Fruit fly (Drosophila melanogaster) whole organism, embryonic: Measurements from ENCODE around the gene Rpp20.
A peak's percentile ranks its signal among the peaks of the same experiment; 100 is the strongest.

Experiments used
- Adf1 ChIP-seq: fragments of 200-800 bp; sonication (Bioruptor generic); IDR thresholded peaks from 2 replicates; pipeline ENCODE4 v1.3.6; 2022; ENCODE audit warnings: missing biosample characterization, missing genetic modification characterization
- Atf-2 ChIP-seq: fragments of 200-800 bp; sonication (Bioruptor generic); optimal IDR thresholded peaks from 2 replicates; lab custom pipeline; 2016; ENCODE audit warnings: missing biosample characterization, missing genetic modification characterization
- CG10147 ChIP-seq: fragments of 200-800 bp; sonication (Bioruptor generic); optimal IDR thresholded peaks from 2 replicates; lab custom pipeline; 2019; ENCODE audit warnings: missing biosample characterization, mild to moderate bottlenecking, missing genetic modification characterization, moderate library complexity
- CG10267 ChIP-seq: fragments of 200-800 bp; sonication (Bioruptor generic); optimal IDR thresholded peaks from 2 replicates; lab custom pipeline; 2018; ENCODE audit warnings: missing biosample characterization, mild to moderate bottlenecking, missing genetic modification characterization, moderate library complexity
- CG10462 ChIP-seq: fragments of 200-800 bp; sonication (Bioruptor generic); optimal IDR thresholded peaks from 2 replicates; lab custom pipeline; 2016; ENCODE audit warnings: missing biosample characterization, missing genetic modification characterization
- CG11504 ChIP-seq: fragments of 200-800 bp; sonication (Bioruptor generic); optimal IDR thresholded peaks from 3 replicates; lab custom pipeline; 2019; ENCODE audit warnings: missing biosample characterization, mild to moderate bottlenecking, missing genetic modification characterization, moderate library complexity
- CG12071 ChIP-seq: fragments of 200-800 bp; sonication (Bioruptor generic); optimal IDR thresholded peaks from 3 replicates; lab custom pipeline; 2018; ENCODE audit warnings: missing biosample characterization, mild to moderate bottlenecking, missing genetic modification characterization
- CG12104 ChIP-seq: fragments of 200-800 bp; sonication (Bioruptor generic); optimal IDR thresholded peaks from 3 replicates; lab custom pipeline; 2016; ENCODE audit warnings: missing biosample characterization, missing genetic modification characterization
- CG12219 ChIP-seq: fragments of 200-800 bp; sonication (Bioruptor generic); optimal IDR thresholded peaks from 3 replicates; lab custom pipeline; 2018; ENCODE audit warnings: missing biosample characterization, mild to moderate bottlenecking, missing genetic modification characterization
- CG12744 ChIP-seq: fragments of 200-800 bp; sonication (Bioruptor generic); optimal IDR thresholded peaks from 2 replicates; lab custom pipeline; 2016; ENCODE audit warnings: missing biosample characterization, missing genetic modification characterization
- CG13775 ChIP-seq: fragments of 200-800 bp; sonication (Bioruptor generic); optimal IDR thresholded peaks from 3 replicates; lab custom pipeline; 2017; ENCODE audit warnings: missing biosample characterization, mild to moderate bottlenecking, missing genetic modification characterization
- CG14441 ChIP-seq: fragments of 200-800 bp; sonication (Bioruptor generic); IDR thresholded peaks from 2 replicates; pipeline ENCODE4 v1.3.6; 2022; ENCODE audit warnings: missing biosample characterization, missing genetic modification characterization
- CG14710 ChIP-seq: fragments of 200-800 bp; sonication (Bioruptor generic); optimal IDR thresholded peaks from 3 replicates; lab custom pipeline; 2019; ENCODE audit warnings: missing biosample characterization, mild to moderate bottlenecking, missing genetic modification characterization, moderate library complexity
- CG15073 ChIP-seq: fragments of 200-800 bp; sonication (Bioruptor generic); optimal IDR thresholded peaks from 2 replicates; lab custom pipeline; 2016; ENCODE audit warnings: missing biosample characterization, missing genetic modification characterization
- CG17328 ChIP-seq: fragments of 200-800 bp; sonication (Bioruptor generic); IDR thresholded peaks from 2 replicates; pipeline ENCODE4 v1.3.6; 2022; ENCODE audit warnings: missing biosample characterization, missing genetic modification characterization
- CG17359 ChIP-seq: fragments of 200-800 bp; sonication (Bioruptor generic); optimal IDR thresholded peaks from 3 replicates; lab custom pipeline; 2018; ENCODE audit warnings: missing biosample characterization, mild to moderate bottlenecking, missing genetic modification characterization, moderate library complexity
- CG17829 ChIP-seq: fragments of 200-800 bp; optimal IDR thresholded peaks from 2 replicates; lab custom pipeline; 2019; ENCODE audit warnings: missing biosample characterization, mild to moderate bottlenecking, missing genetic modification characterization, moderate library complexity
- CG18011 ChIP-seq: fragments of 200-800 bp; sonication (Bioruptor generic); optimal IDR thresholded peaks from 2 replicates; lab custom pipeline; 2017; ENCODE audit warnings: missing biosample characterization, missing genetic modification characterization, mild to moderate bottlenecking, moderate library complexity, missing genotype
- CG2120 ChIP-seq: fragments of 200-800 bp; sonication (Bioruptor generic); optimal IDR thresholded peaks from 3 replicates; lab custom pipeline; 2016; ENCODE audit warnings: missing biosample characterization, missing genetic modification characterization
- CG2129 ChIP-seq: fragments of 200-800 bp; sonication (Bioruptor generic); IDR thresholded peaks from 2 replicates; pipeline ENCODE4 v1.3.6; 2022; ENCODE audit warnings: missing biosample characterization, missing genetic modification characterization; ENCODE audit not compliant: partially characterized antibody
- CG6175 ChIP-seq: fragments of 200-800 bp; sonication (Bioruptor generic); IDR thresholded peaks from 3 replicates; pipeline ENCODE4 v1.3.6; 2022; ENCODE audit warnings: missing biosample characterization, missing genetic modification characterization
- CG6654 ChIP-seq: fragments of 200-800 bp; sonication (Bioruptor generic); optimal IDR thresholded peaks from 2 replicates; lab custom pipeline; 2017; ENCODE audit warnings: missing biosample characterization, mild to moderate bottlenecking, missing genetic modification characterization
- CG6791 ChIP-seq: fragments of 200-800 bp; sonication (Bioruptor generic); IDR thresholded peaks from 3 replicates; pipeline ENCODE4 v1.3.6; 2022; ENCODE audit warnings: missing biosample characterization, missing genetic modification characterization; ENCODE audit not compliant: partially characterized antibody
- CG7271 ChIP-seq: fragments of 200-800 bp; sonication (Bioruptor generic); optimal IDR thresholded peaks from 2 replicates; lab custom pipeline; 2018; ENCODE audit warnings: missing biosample characterization, mild to moderate bottlenecking, missing genetic modification characterization, moderate library complexity
- CG7928 ChIP-seq: fragments of 200-800 bp; sonication (Bioruptor generic); optimal IDR thresholded peaks from 2 replicates; lab custom pipeline; 2017; ENCODE audit warnings: missing biosample characterization, mild to moderate bottlenecking, missing genetic modification characterization
- CG7987 ChIP-seq: fragments of 200-800 bp; sonication (Bioruptor generic); optimal IDR thresholded peaks from 2 replicates; lab custom pipeline; 2018; ENCODE audit warnings: missing biosample characterization, mild to moderate bottlenecking, missing genetic modification characterization, moderate library complexity
- CG9817 ChIP-seq: fragments of 200-800 bp; sonication (Bioruptor generic); optimal IDR thresholded peaks from 2 replicates; lab custom pipeline; 2018; ENCODE audit warnings: missing biosample characterization, mild to moderate bottlenecking, missing genetic modification characterization, moderate library complexity
- Dbx ChIP-seq: fragments of 200-800 bp; sonication (Bioruptor generic); IDR thresholded peaks from 3 replicates; pipeline ENCODE4 v1.3.6; 2022; ENCODE audit warnings: missing biosample characterization, missing genetic modification characterization
- Gsc ChIP-seq: fragments of 200-800 bp; sonication (Bioruptor generic); IDR thresholded peaks from 2 replicates; pipeline ENCODE4 v1.3.6; 2022; ENCODE audit warnings: missing biosample characterization, missing genetic modification characterization
- Gug ChIP-seq: fragments of 200-800 bp; sonication (Bioruptor generic); IDR thresholded peaks from 4 replicates; pipeline ENCODE4 v1.3.6; 2022; ENCODE audit warnings: missing biosample characterization, missing genetic modification characterization
- H15 ChIP-seq: fragments of 200-800 bp; sonication (Bioruptor generic); IDR thresholded peaks from 3 replicates; pipeline ENCODE4 v1.3.6; 2022; ENCODE audit warnings: missing biosample characterization, missing genetic modification characterization
- HLH54F ChIP-seq: fragments of 200-800 bp; sonication (Bioruptor generic); optimal IDR thresholded peaks from 3 replicates; lab custom pipeline; 2016; ENCODE audit warnings: missing biosample characterization, missing genetic modification characterization
- Jarid2 ChIP-seq: fragments of 200-800 bp; sonication (Bioruptor generic); optimal IDR thresholded peaks from 3 replicates; lab custom pipeline; 2017; ENCODE audit warnings: mild to moderate bottlenecking, missing biosample characterization, missing genetic modification reagents, missing genetic modification characterization
- Meics ChIP-seq: fragments of 200-800 bp; sonication (Bioruptor generic); optimal IDR thresholded peaks from 2 replicates; lab custom pipeline; 2017; ENCODE audit warnings: missing biosample characterization, mild to moderate bottlenecking, missing genetic modification characterization
- Mrtf ChIP-seq: fragments of 200-800 bp; sonication (Bioruptor generic); IDR thresholded peaks from 3 replicates; pipeline ENCODE4 v1.3.6; 2022; ENCODE audit warnings: missing biosample characterization, missing genetic modification characterization
- Myb ChIP-seq: fragments of 200-800 bp; sonication (Bioruptor generic); optimal IDR thresholded peaks from 2 replicates; lab custom pipeline; 2016; ENCODE audit warnings: missing biosample characterization, missing genetic modification characterization
- Neu2 ChIP-seq: fragments of 200-800 bp; sonication (Bioruptor generic); optimal IDR thresholded peaks from 3 replicates; lab custom pipeline; 2016; ENCODE audit warnings: missing biosample characterization, missing genetic modification characterization, borderline replicate concordance
- Nf-YA ChIP-seq: fragments of 200-800 bp; sonication (Bioruptor generic); IDR thresholded peaks from 2 replicates; pipeline ENCODE4 v1.3.6; 2022; ENCODE audit warnings: missing biosample characterization, missing genetic modification characterization
- Pdp1 ChIP-seq, 2 experiments: fragments of 200-800 bp; sonication (Bioruptor generic); optimal IDR thresholded peaks; 3 replicates each; lab custom pipeline; 2016; ENCODE audit warnings: missing biosample characterization in 2 of 2, missing genetic modification characterization in 2 of 2, mild to moderate bottlenecking in 1 of 2, moderate library complexity in 1 of 2
- Poxn ChIP-seq: fragments of 200-800 bp; sonication (Bioruptor generic); IDR thresholded peaks from 2 replicates; pipeline ENCODE4 v1.3.6; 2022; ENCODE audit warnings: missing biosample characterization, missing genetic modification characterization
- Usf ChIP-seq: fragments of 200-800 bp; sonication (Bioruptor generic); optimal IDR thresholded peaks from 2 replicates; lab custom pipeline; 2017; ENCODE audit warnings: missing genotype, missing biosample characterization, missing genetic modification characterization
- Xbp1 ChIP-seq: fragments of 200-800 bp; sonication (Bioruptor generic); optimal IDR thresholded peaks from 3 replicates; lab custom pipeline; 2016; ENCODE audit warnings: missing biosample characterization, mild to moderate bottlenecking, missing genetic modification characterization
- aop ChIP-seq: fragments of 200-800 bp; sonication (Bioruptor generic); IDR thresholded peaks from 2 replicates; pipeline ENCODE4 v1.3.6; 2022; ENCODE audit warnings: missing biosample characterization, missing genetic modification characterization
- ewg ChIP-seq: fragments of 200-800 bp; sonication (Bioruptor generic); optimal IDR thresholded peaks from 3 replicates; lab custom pipeline; 2017; ENCODE audit warnings: mild to moderate bottlenecking, missing biosample characterization, missing genetic modification reagents, missing genetic modification characterization
- fd96Cb ChIP-seq: fragments of 200-800 bp; sonication (Bioruptor generic); optimal IDR thresholded peaks from 2 replicates; lab custom pipeline; 2018; ENCODE audit warnings: missing biosample characterization, mild to moderate bottlenecking, missing genetic modification characterization, moderate library complexity
- fru ChIP-seq: fragments of >200 bp; optimal IDR thresholded peaks from 2 replicates; lab custom pipeline; 2017
- mam ChIP-seq: fragments of 200-800 bp; sonication (Bioruptor generic); optimal IDR thresholded peaks from 3 replicates; lab custom pipeline; 2016; ENCODE audit warnings: missing biosample characterization, missing genetic modification characterization
- pnt ChIP-seq: fragments of 200-800 bp; sonication (Bioruptor generic); optimal IDR thresholded peaks from 3 replicates; lab custom pipeline; 2016; ENCODE audit warnings: missing biosample characterization, missing genetic modification characterization
- repo ChIP-seq: fragments of 200-800 bp; sonication (Bioruptor generic); optimal IDR thresholded peaks from 2 replicates; lab custom pipeline; 2016; ENCODE audit warnings: missing biosample characterization, missing genetic modification characterization
- tio ChIP-seq: fragments of 200-800 bp; sonication (Bioruptor generic); optimal IDR thresholded peaks from 2 replicates; lab custom pipeline; 2017; ENCODE audit warnings: missing biosample characterization, missing genetic modification characterization, inconsistent platforms
- twi ChIP-seq: fragments of 200-800 bp; optimal IDR thresholded peaks from 2 replicates; lab custom pipeline; 2019; ENCODE audit warnings: missing biosample characterization, mild to moderate bottlenecking, missing genetic modification characterization, moderate library complexity
- yki ChIP-seq: fragments of >200 bp; optimal IDR thresholded peaks from 3 replicates; lab custom pipeline; 2018

Gene Rpp20

DNA sequence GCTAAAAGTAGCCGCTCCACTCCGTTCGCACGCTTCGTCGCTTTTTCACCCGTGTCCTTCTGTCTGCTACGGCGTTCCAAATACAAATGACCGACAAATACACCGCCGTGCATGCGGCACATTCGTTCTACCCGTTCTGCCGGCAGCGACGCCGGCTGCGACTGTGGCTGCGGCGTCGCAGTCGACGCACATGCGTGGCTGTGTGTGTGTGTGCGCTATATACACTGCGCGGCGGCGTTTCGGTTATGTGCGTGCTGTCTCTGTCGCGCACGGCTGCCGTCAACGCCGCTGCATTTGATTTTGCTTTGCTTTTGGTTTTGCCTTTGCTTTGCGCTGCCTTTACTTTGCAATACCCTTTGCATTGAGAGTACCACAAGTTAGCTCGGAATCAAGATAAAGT, 39.2 kb downstream of the Rpp20 start, which contains the start of gene zld (continued):
- TF ChIP-seq CG17359 (tag; lab: Kevin White, UChicago), result no peak
- TF ChIP-seq CG15073 (GFP tag; lab: Kevin White, UChicago), result no peak
- no peak for TF ChIP-seq Myb (GFP tag; lab: Kevin White, UChicago)
- no peak for TF ChIP-seq pnt (GFP tag; lab: Kevin White, UChicago)
- TF ChIP-seq fd96Cb (tag; lab: Kevin White, UChicago), result no peak
- TF ChIP-seq CG12104 (GFP tag; lab: Kevin White, UChicago), result no peak
- no peak for TF ChIP-seq Xbp1 (GFP tag; lab: Kevin White, UChicago)
- TF ChIP-seq tio (GFP tag; lab: Kevin White, UChicago), result no peak
- TF ChIP-seq CG2120 (GFP tag; lab: Kevin White, UChicago), result no peak
- no peak for TF ChIP-seq CG2129 (GFP tag; lab: Robert Waterston, UW)
- no peak for TF ChIP-seq Nf-YA
- TF ChIP-seq CG6791 (GFP tag; lab: Robert Waterston, UW), result no peak; the same call in 2 of the 3 replicates
- no peak for TF ChIP-seq Gsc
- no peak for TF ChIP-seq CG13775 (GFP tag; lab: Kevin White, UChicago)
- TF ChIP-seq twi (tag; lab: Kevin White, UChicago), result peak; percentile 39
- TF ChIP-seq Jarid2 (GFP tag; lab: Kevin White, UChicago), result peak; percentile 18
- no peak for TF ChIP-seq CG7271
- no peak for TF ChIP-seq HLH54F (GFP tag; lab: Kevin White, UChicago)
- 0 out of 3 replicates have a peak, but pooled peaks have one; percentile 10 for TF ChIP-seq Dbx (GFP tag; lab: Robert Waterston, UW)
- no peak for TF ChIP-seq CG12071 (GFP tag; lab: Kevin White, UChicago)
- TF ChIP-seq aop, result no peak
- no peak for TF ChIP-seq CG11504 (tag; lab: Kevin White, UChicago)
- TF ChIP-seq CG14441 (GFP tag; lab: Robert Waterston, UW), result no peak
- no peak for TF ChIP-seq Usf (GFP tag; lab: Kevin White, UChicago)
- no peak for TF ChIP-seq CG9817 (tag; lab: Kevin White, UChicago)
- TF ChIP-seq Neu2 (GFP tag; lab: Kevin White, UChicago), result no peak
- TF ChIP-seq CG18011, result no peak
- TF ChIP-seq Poxn (GFP tag; lab: Robert Waterston, UW), result no peak
- peak; percentile 98 for TF ChIP-seq Adf1 (GFP tag; lab: Robert Waterston, UW)
- peak in 1 of 2 experiments; percentile 17 for TF ChIP-seq Pdp1 (GFP tag; optimal IDR thresholded peaks at IDR 0.05; lab: Kevin White, UChicago)
- TF ChIP-seq mam, result no peak
- no peak for TF ChIP-seq Atf-2 (GFP tag; lab: Kevin White, UChicago)
- TF ChIP-seq CG17328 (GFP tag; lab: Robert Waterston, UW), result peak; percentile 44; the same call in 1 of the 2 replicates
- no peak for TF ChIP-seq CG12219 (GFP tag; lab: Kevin White, UChicago)
- TF ChIP-seq CG12744 (GFP tag; lab: Kevin White, UChicago), result no peak
- TF ChIP-seq yki (lab: Kevin White, UChicago), result no peak
- TF ChIP-seq ewg (GFP tag; lab: Kevin White, UChicago), result peak; percentile 73
- TF ChIP-seq Mrtf (GFP tag; lab: Robert Waterston, UW), result no peak
- TF ChIP-seq CG6654 (GFP tag; lab: Kevin White, UChicago), result no peak
- peak; percentile 49 for TF ChIP-seq CG17829
- TF ChIP-seq CG14710, result no peak
- no peak for TF ChIP-seq CG6175
- no peak for TF ChIP-seq repo (GFP tag; lab: Kevin White, UChicago)
- no peak for TF ChIP-seq CG10147 (GFP tag; lab: Kevin White, UChicago)
- no peak for TF ChIP-seq H15 (GFP tag; lab: Robert Waterston, UW)
- TF ChIP-seq CG7987 (GFP tag; lab: Kevin White, UChicago), result no peak
- no peak for TF ChIP-seq CG10462
- TF ChIP-seq CG7928 (GFP tag; lab: Kevin White, UChicago), result no peak
- TF ChIP-seq fru, result no peak
- TF ChIP-seq Gug, result no peak
- TF ChIP-seq CG10267 (tag; lab: Kevin White, UChicago), result no peak
- no peak for TF ChIP-seq Meics (GFP tag; lab: Kevin White, UChicago)
